Worm (Caenorhabditis elegans) whole organism, mixed stage, embryonic: Measurements from ENCODE around the gene H11E01.2.

Experiments used
- ces-1 ChIP-seq: fragments of 150-350 bp; optimal IDR thresholded peaks from 2 replicates; lab custom pipeline; 2014; ENCODE audit warnings: missing biosample characterization, missing genetic modification reagents, missing genetic modification characterization
- nhr-237 ChIP-seq: fragments of 150-350 bp; optimal IDR thresholded peaks from 2 replicates; lab custom pipeline; 2014; ENCODE audit warnings: missing biosample characterization, missing genetic modification characterization

ce11 chrX:1598061-1598690 is 22.7 kb upstream of the H11E01.2 start:
- no peak for TF ChIP-seq nhr-237 (tag; lab: Kevin White, UChicago)
- TF ChIP-seq ces-1 (GFP tag; lab: Kevin White, UChicago): peak; percentile 81
